Worm (Caenorhabditis elegans) whole organism, early embryonic: Measurements from ENCODE around the gene srbc-51.
"Not testable (repeated sequence)": the region's sequence is repeated elsewhere in the genome, so short reads cannot be mapped to it uniquely, and the experiment has no call there.

Source experiments
- B0310.2 ChIP-seq: sonication (generic microtip); optimal IDR thresholded peaks from 2 replicates; lab custom pipeline; 2016; ENCODE audit warnings: mild to moderate bottlenecking, missing genetic modification characterization, missing compliant biosample characterization
- F13C5.2 ChIP-seq: sonication (generic microtip); optimal IDR thresholded peaks from 2 replicates; lab custom pipeline; 2017; ENCODE audit warnings: mild to moderate bottlenecking, missing genetic modification characterization, inconsistent platforms, missing compliant biosample characterization
- aly-1 ChIP-seq: sonication (generic microtip); optimal IDR thresholded peaks from 2 replicates; lab custom pipeline; 2016; ENCODE audit warnings: missing genetic modification characterization, missing compliant biosample characterization
- ama-1 ChIP-seq: fragments of 150-350 bp; optimal IDR thresholded peaks from 2 replicates; lab custom pipeline; 2014
- ceh-13 ChIP-seq: fragments of 200-800 bp; sonication (Bioruptor generic); optimal IDR thresholded peaks from 2 replicates; lab custom pipeline; 2018; ENCODE audit warnings: mild to moderate bottlenecking, missing genetic modification characterization, missing compliant biosample characterization
- ceh-36 ChIP-seq: sonication (generic microtip); optimal IDR thresholded peaks from 2 replicates; lab custom pipeline; 2016; ENCODE audit warnings: missing genetic modification characterization, inconsistent platforms, missing compliant biosample characterization
- ets-7 ChIP-seq: sonication (generic microtip); optimal IDR thresholded peaks from 2 replicates; lab custom pipeline; 2016; ENCODE audit warnings: missing genotype, missing genetic modification characterization, missing compliant biosample characterization
- flt-1 ChIP-seq: fragments of 200-800 bp; sonication (Bioruptor generic); IDR thresholded peaks from 2 replicates; pipeline ENCODE4 v1.3.6; 2022; ENCODE audit warnings: missing genetic modification characterization, missing compliant biosample characterization
- hmbx-1 ChIP-seq: sonication (generic microtip); optimal IDR thresholded peaks from 2 replicates; lab custom pipeline; 2016; ENCODE audit warnings: mild to moderate bottlenecking, missing genetic modification characterization, missing compliant biosample characterization
- hmg-4 ChIP-seq: fragments of 200-800 bp; sonication (Bioruptor generic); optimal IDR thresholded peaks from 2 replicates; lab custom pipeline; 2018; ENCODE audit warnings: mild to moderate bottlenecking, missing genetic modification characterization, missing compliant biosample characterization
- pes-1 ChIP-seq: fragments of 200-800 bp; sonication (Bioruptor generic); IDR thresholded peaks from 2 replicates; pipeline ENCODE4 v1.3.6; 2022; ENCODE audit warnings: missing genetic modification reagents, missing genetic modification characterization, missing compliant biosample characterization
- scrt-1 ChIP-seq: fragments of 200-800 bp; sonication (Bioruptor generic); IDR thresholded peaks from 2 replicates; pipeline ENCODE4 v1.3.6; 2022; ENCODE audit warnings: missing genetic modification characterization, missing compliant biosample characterization
- sea-1 ChIP-seq: fragments of 200-800 bp; sonication (Bioruptor generic); conservative IDR thresholded peaks from 2 replicates; pipeline ENCODE4 v1.3.6; 2022; ENCODE audit warnings: missing genetic modification characterization, missing compliant biosample characterization
- tbx-11 ChIP-seq: fragments of 200-800 bp; sonication (Bioruptor generic); IDR thresholded peaks from 2 replicates; pipeline ENCODE4 v1.3.6; 2022; ENCODE audit warnings: missing genetic modification characterization, missing compliant biosample characterization
- tbx-37 ChIP-seq: fragments of 200-800 bp; sonication (Bioruptor generic); conservative IDR thresholded peaks from 2 replicates; pipeline ENCODE4 v1.3.6; 2022; ENCODE audit warnings: missing genetic modification reagents, missing genetic modification characterization, missing compliant biosample characterization
- tra-4 ChIP-seq: sonication (generic microtip); optimal IDR thresholded peaks from 2 replicates; lab custom pipeline; 2017; ENCODE audit warnings: missing genetic modification characterization, missing compliant biosample characterization

The srbc-51 gene

DNA sequence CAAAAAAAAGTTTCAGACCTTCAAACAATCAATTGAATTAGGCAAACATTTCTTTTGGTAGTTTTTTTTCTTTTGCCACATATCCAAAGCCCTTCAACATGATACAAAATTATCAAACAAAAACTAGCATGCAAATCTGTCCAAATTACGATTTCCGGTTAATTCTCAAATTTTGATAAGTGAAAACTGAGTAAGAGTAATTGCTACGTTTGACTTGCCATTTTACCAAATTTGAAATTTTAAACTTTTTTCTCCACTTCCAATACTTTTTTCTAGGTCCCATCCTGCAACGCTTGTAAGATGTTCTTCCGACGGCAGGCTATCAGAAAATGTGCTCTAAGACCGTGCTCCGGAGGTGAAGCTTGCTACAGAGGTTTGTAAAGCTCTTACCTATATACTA is 30.1 kb upstream of the srbc-51 start, which contains the start of gene nhr-223:
Gene nhr-223 (plus strand): TSS at position 301 of the 400 bp plus-strand sequence.
- no peak for TF ChIP-seq ets-7 (tag; lab: Kevin White, UChicago)

DNA sequence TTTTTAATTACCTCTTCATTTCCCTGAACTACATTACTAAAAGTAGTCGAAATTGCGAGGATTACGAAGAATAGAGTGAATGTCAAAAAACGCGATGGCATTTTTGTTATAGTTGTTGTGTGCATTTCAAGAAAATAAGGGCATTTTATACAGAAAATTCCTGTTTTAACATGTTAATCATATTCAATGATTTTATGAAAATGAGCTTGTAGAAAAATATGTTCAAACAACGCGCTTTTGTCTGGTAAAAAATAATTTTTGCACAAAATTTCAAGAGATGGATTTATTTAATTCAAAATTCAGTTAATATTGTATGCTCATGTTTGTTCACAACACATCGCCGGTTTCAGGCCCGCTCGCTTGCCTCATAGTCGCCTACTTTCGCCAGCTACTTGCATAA is 28.1 kb upstream of the srbc-51 start, which contains the start of gene T26E4.10:
Gene T26E4.10 (minus strand): TSS at position 101 of the 400 bp plus-strand sequence.
- TF ChIP-seq flt-1 (GFP tag; lab: Robert Waterston, UW) (no peak), hmg-4 (GFP tag; lab: Kevin White, UChicago) (no peak), pes-1 (GFP tag; lab: Robert Waterston, UW) (no peak), scrt-1 (no peak), B0310.2 (tag; lab: Kevin White, UChicago) (no peak), tbx-37 (GFP tag; lab: Robert Waterston, UW) (no peak), hmbx-1 (no peak), ets-7 (tag; lab: Kevin White, UChicago) (no peak), tra-4 (tag; lab: Kevin White, UChicago) (no peak), ama-1 (no peak)

DNA sequence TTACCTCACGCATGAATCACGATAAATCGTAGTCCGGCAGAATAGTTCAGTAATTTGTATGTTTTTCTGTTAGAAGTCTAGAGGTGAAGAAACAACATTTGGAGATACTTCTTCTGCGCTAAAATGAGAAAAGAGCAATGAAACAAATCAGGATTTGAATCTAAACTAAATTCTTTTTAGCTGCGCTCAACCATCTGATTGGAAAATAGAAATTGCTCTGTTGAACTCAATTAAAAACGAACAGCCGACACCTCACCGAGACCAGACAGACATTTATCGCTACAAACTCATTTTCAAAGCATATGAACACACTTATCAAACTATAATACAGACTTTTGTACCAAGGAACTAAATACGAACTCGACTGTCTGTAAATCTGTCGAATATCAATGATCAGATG is 23.6 kb upstream of the srbc-51 start, which contains the start of gene T26E4.9:
Gene T26E4.9 (minus strand): TSS at position 101 of the 400 bp plus-strand sequence.
- TF ChIP-seq hmbx-1; scrt-1; ceh-36 (tag; lab: Kevin White, UChicago): not testable (repeated sequence)

DNA sequence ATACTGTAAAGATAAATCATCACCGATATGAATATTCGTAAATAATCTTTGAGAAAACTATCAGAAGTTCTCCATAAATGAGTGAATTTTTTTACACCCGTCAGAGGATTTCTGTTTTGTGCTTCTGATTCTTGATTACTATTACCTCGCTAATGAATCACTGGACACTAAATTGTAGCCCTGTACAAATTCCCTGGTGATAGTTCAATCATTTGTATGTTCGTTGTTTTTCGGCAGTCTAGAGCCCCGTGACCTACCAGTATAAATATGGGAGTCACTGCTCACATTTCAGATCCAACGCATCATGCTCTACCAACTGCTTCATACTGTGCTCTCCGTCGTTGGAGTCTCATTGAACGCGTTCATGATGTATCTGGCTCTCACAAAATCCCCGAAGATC is 23.1 kb upstream of the srbc-51 start, which contains the start of gene srd-27:
Gene srd-27 (plus strand): TSS at position 301 of the 400 bp plus-strand sequence.
- TF ChIP-seq tbx-37 (GFP tag; lab: Robert Waterston, UW); hmg-4 (GFP tag; lab: Kevin White, UChicago); hmbx-1: not testable (repeated sequence)

DNA sequence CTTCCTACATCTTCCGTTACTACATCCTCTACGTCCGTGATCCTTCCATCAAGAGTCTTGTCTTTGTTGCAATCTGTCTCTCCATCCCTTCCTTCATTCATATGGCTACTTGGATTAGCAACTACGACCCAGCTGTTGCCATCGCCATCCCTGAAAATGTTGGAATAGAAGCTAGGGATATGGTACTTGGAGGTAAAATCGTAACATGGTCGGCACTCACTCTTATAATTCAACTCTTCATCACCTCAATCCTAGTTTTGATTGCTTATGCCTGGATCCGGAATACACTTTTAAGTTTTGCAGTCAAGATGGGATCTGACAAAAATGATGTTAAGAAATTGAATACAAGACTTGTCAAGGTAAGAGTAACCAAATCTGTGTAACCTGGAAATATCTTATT is 22.5 kb upstream of the srbc-51 start, which contains the start of gene T26E4.18:
Gene T26E4.18 (minus strand): TSS at position 101 of the 400 bp plus-strand sequence.
- TF ChIP-seq B0310.2 (tag; lab: Kevin White, UChicago); hmbx-1; tbx-37 (GFP tag; lab: Robert Waterston, UW): not testable (repeated sequence)

DNA sequence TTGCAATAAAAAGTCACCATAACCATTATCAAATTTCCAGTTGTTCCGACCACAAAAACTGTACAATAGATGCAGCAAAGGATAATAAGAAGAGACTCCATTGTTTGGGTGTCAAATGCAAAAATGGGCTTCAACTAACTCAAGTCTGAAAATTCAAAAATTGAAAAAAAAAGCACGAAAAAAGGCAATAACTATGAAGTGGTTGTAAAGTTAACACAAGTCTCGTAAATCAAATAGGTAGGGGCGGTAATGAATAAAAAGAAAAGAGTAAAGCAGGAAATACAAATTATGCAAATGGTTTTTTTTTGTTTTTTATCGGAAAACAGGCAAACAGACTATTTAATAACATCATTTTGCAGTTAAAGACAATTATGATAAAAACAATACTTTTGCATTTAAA is 18.8 kb upstream of the srbc-51 start, which contains the start of gene srsx-38:
Gene srsx-38 (minus strand): TSS at position 101 of the 400 bp plus-strand sequence.
- not testable (repeated sequence) for TF ChIP-seq ets-7 (tag; lab: Kevin White, UChicago); tbx-11 (GFP tag; lab: Robert Waterston, UW); sea-1 (GFP tag; lab: Robert Waterston, UW)

DNA sequence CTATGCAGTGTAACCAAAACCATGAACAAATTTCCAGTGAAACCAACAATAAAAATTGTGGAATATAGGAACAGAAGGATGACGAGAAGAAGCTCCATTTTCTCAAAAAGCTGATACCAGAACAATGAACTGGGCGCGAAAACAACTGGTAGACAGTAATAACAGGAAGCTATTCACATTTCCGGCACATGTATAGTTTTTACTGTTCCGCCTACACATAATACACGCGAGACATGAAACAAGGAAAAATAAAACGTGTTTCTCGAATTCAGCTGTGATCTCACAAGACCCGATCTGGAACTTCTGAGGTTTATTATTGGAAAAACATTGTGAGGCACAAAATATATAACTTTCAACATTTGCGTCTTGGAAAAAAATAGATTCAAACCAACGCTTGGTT is 16.7 kb upstream of the srbc-51 start, which contains the start of gene srsx-36:
Gene srsx-36 (minus strand): TSS at position 101 of the 400 bp plus-strand sequence.
- TF ChIP-seq aly-1 (tag; lab: Kevin White, UChicago) (no peak), sea-1 (GFP tag; lab: Robert Waterston, UW) (no peak), tbx-37 (GFP tag; lab: Robert Waterston, UW) (no peak), ceh-36 (tag; lab: Kevin White, UChicago) (no peak), hmbx-1 (no peak), flt-1 (GFP tag; lab: Robert Waterston, UW) (no peak), tbx-11 (GFP tag; lab: Robert Waterston, UW) (no peak), scrt-1 (no peak), pes-1 (GFP tag; lab: Robert Waterston, UW) (no peak), ets-7 (tag; lab: Kevin White, UChicago) (no peak), F13C5.2 (no peak), ama-1 (no peak), tra-4 (tag; lab: Kevin White, UChicago) (no peak), B0310.2 (tag; lab: Kevin White, UChicago) (no peak), hmg-4 (GFP tag; lab: Kevin White, UChicago) (no peak), ceh-13 (no peak)

DNA sequence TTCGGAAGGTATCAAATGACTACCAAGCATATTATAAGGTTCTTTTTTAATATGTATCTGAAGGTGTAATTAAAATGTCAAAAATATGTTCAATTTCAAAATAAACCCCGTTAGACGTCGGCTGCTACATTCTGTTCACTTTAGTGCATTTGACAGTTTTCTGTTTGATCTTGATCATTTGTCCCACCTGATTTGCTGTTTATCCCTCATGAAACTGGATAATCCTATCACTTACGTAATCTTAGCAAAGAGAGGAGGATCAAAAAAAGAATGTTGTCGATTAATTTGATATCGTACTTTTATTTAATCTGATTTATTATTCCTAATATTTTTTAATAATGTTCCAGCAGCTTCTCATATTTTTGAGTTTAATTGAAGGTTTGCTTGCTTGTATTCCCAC is 15.8 kb upstream of the srbc-51 start, which contains the start of gene F54B8.1:
Gene F54B8.1 (plus strand): TSS at position 301 of the 400 bp plus-strand sequence.
- TF ChIP-seq sea-1 (GFP tag; lab: Robert Waterston, UW) = no peak
- no peak for TF ChIP-seq flt-1 (GFP tag; lab: Robert Waterston, UW)
- TF ChIP-seq F13C5.2 = no peak
- TF ChIP-seq tra-4 (tag; lab: Kevin White, UChicago) = no peak
- no peak for TF ChIP-seq aly-1 (tag; lab: Kevin White, UChicago)
- no peak for TF ChIP-seq tbx-37 (GFP tag; lab: Robert Waterston, UW)
- no peak for TF ChIP-seq ceh-36 (tag; lab: Kevin White, UChicago)
- TF ChIP-seq ets-7 (tag; lab: Kevin White, UChicago) = no peak
- TF ChIP-seq pes-1 (GFP tag; lab: Robert Waterston, UW) = no peak
- no peak for TF ChIP-seq hmg-4 (GFP tag; lab: Kevin White, UChicago)
- TF ChIP-seq ceh-13 = no peak
- TF ChIP-seq B0310.2 (tag; lab: Kevin White, UChicago) = no peak

DNA sequence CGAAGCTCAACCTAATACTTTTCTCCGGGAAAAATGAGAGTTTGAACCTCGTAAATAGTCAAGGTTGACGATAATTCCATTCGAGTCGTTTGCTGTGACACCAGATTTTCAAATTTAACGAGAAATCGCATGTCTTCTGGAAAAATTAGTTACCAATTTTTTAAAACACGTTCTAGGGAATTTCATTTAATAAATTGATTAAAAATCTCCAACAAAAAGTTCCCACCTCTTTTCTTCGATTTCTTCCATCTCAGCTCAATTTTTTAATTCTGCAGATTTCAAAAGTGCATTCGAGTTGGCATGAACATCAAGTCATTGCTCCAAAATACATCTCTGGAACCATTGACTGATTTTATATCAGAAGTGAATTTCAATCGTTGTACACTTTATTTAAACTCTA is 14.2 kb upstream of the srbc-51 start, which contains the start of gene nhr-282:
Gene nhr-282 (plus strand): TSS at position 301 of the 400 bp plus-strand sequence.
- TF ChIP-seq pes-1 (GFP tag; lab: Robert Waterston, UW); scrt-1; tbx-37 (GFP tag; lab: Robert Waterston, UW): not testable (repeated sequence)
